Worm (Caenorhabditis elegans): ENCODE measurements around the gene gcsh-1.

Gene gcsh-1

ce11 chrX:14470687-14471086, 44.2 kb downstream of the gcsh-1 start, which contains the start of gene M163.10:
TSS of gene M163.10 (plus strand) at chrX:14470987.
- no peak for TF ChIP-seq saeg-2 (GFP tag; IDR thresholded peaks at IDR 0.05)
- TF ChIP-seq tag-97 (GFP tag; IDR thresholded peaks at IDR 0.05), result no peak
- no peak for TF ChIP-seq daf-19 (GFP tag; conservative IDR thresholded peaks at IDR 0.05)
- TF ChIP-seq egl-27 (tag; optimal IDR thresholded peaks at IDR 0.05), result no peak
- no peak for TF ChIP-seq zip-11 (GFP tag; IDR thresholded peaks at IDR 0.05)
- TF ChIP-seq spr-1 (tag; optimal IDR thresholded peaks at IDR 0.05), result no peak
- no peak for TF ChIP-seq lin-13 (GFP tag; optimal IDR thresholded peaks at IDR 0.05)
- TF ChIP-seq dve-1 (tag; optimal IDR thresholded peaks at IDR 0.05; ENCODE audit: insufficient read depth), result no peak
- TF ChIP-seq madf-5 (GFP tag; IDR thresholded peaks at IDR 0.05), result no peak
- no peak for TF ChIP-seq F37D6.2 (tag; optimal IDR thresholded peaks at IDR 0.05)
- TF ChIP-seq nhr-48 (tag; optimal IDR thresholded peaks at IDR 0.05), result no peak
- no peak for TF ChIP-seq zip-2 (tag; optimal IDR thresholded peaks at IDR 0.05)
- no peak for TF ChIP-seq D1046.2 (GFP tag; IDR thresholded peaks at IDR 0.05)
- no peak for TF ChIP-seq zfp-3 (GFP tag; conservative IDR thresholded peaks at IDR 0.05)
- TF ChIP-seq mxl-3 (GFP tag; optimal IDR thresholded peaks at IDR 0.05), result no peak

- TF ChIP-seq lin-15B (tag; optimal IDR thresholded peaks at IDR 0.05), result no peak
- no peak for TF ChIP-seq ceh-44 (GFP tag; IDR thresholded peaks at IDR 0.05)
- no peak for TF ChIP-seq mdl-1 (tag; optimal IDR thresholded peaks at IDR 0.05)
- no peak for TF ChIP-seq mxl-3 (GFP tag; optimal IDR thresholded peaks at IDR 0.05)
- TF ChIP-seq hmg-1.1 (GFP tag; IDR thresholded peaks at IDR 0.05), result no peak
- TF ChIP-seq mdt-29 (GFP tag; IDR thresholded peaks at IDR 0.05), result no peak
- no peak for TF ChIP-seq aly-2 (tag; optimal IDR thresholded peaks at IDR 0.05)
- no peak for TF ChIP-seq zfp-2 (tag; optimal IDR thresholded peaks at IDR 0.05)
Observed at ce11 chrX:14469284-14469683, 45.6 kb downstream of the gcsh-1 start, which contains the start of gene M163.9. TSS of gene M163.9 (plus strand) at chrX:14469584.

ce11 chrX:14466532-14466931, 48.3 kb downstream of the gcsh-1 start, which contains the start of gene M163.21:
TSS of gene M163.21 (plus strand) at chrX:14466832.
- no peak for TF ChIP-seq zip-11 (GFP tag; IDR thresholded peaks at IDR 0.05)

ce11 chrX:14465593-14465992, 49.3 kb downstream of the gcsh-1 start, which contains the start of gene M163.22:
TSS of gene M163.22 (plus strand) at chrX:14465893.
- TF ChIP-seq sdz-12 (GFP tag; optimal IDR thresholded peaks at IDR 0.05), result no peak
- no peak for TF ChIP-seq nhr-28 (tag; optimal IDR thresholded peaks at IDR 0.05)

ce11 chrX:14464513-14464912, 50.4 kb downstream of the gcsh-1 start, which contains the start of gene M163.7:
TSS of gene M163.7 (plus strand) at chrX:14464813.
- no peak for TF ChIP-seq lsy-2 (tag; optimal IDR thresholded peaks at IDR 0.05)
- no peak for TF ChIP-seq egl-27 (tag; optimal IDR thresholded peaks at IDR 0.05)
- no peak for TF ChIP-seq nhr-42 (GFP tag; IDR thresholded peaks at IDR 0.05)
- TF ChIP-seq spr-1 (tag; optimal IDR thresholded peaks at IDR 0.05), result no peak
- no peak for TF ChIP-seq zfp-2 (tag; optimal IDR thresholded peaks at IDR 0.05)
- TF ChIP-seq R02D3.7 (tag; optimal IDR thresholded peaks at IDR 0.05), result no peak
- TF ChIP-seq lir-3 (tag; optimal IDR thresholded peaks at IDR 0.05), result no peak
- no peak for TF ChIP-seq mxl-2 (GFP tag; conservative IDR thresholded peaks at IDR 0.05)
- TF ChIP-seq ceh-44 (GFP tag; IDR thresholded peaks at IDR 0.05), result no peak
- TF ChIP-seq arid-1 (GFP tag; conservative IDR thresholded peaks at IDR 0.05), result no peak
- no peak for TF ChIP-seq ZK546.5 (tag; optimal IDR thresholded peaks at IDR 0.05)
- TF ChIP-seq dve-1 (tag; optimal IDR thresholded peaks at IDR 0.05; ENCODE audit: insufficient read depth), result no peak
- TF ChIP-seq zag-1 (tag; optimal IDR thresholded peaks at IDR 0.05), result no peak

Measured in whole organism, L4 larva.